Worm (Caenorhabditis elegans) whole organism, midembryonic: ENCODE measurements around the gene unc-77.

Source experiments
- flt-1 ChIP-seq: fragments of 200-800 bp; sonication (Bioruptor generic); IDR thresholded peaks from 2 replicates; pipeline ENCODE4 v1.3.6; 2022; ENCODE audit warnings: missing genetic modification characterization, missing compliant biosample characterization
- klf-2 ChIP-seq: fragments of 200-800 bp; sonication (Bioruptor generic); conservative IDR thresholded peaks from 2 replicates; pipeline ENCODE4 v1.3.6; 2022; ENCODE audit warnings: missing genetic modification reagents, missing genetic modification characterization, missing compliant biosample characterization
- tab-1 ChIP-seq: fragments of 200-800 bp; sonication (Bioruptor generic); IDR thresholded peaks from 2 replicates; pipeline ENCODE4 v1.3.6; 2022; ENCODE audit warnings: missing genetic modification characterization, missing compliant biosample characterization
- ztf-23 ChIP-seq: fragments of 200-800 bp; sonication (Bioruptor generic); IDR thresholded peaks from 2 replicates; pipeline ENCODE4 v1.3.6; 2022; ENCODE audit warnings: missing genetic modification reagents, missing genetic modification characterization, missing compliant biosample characterization

- no peak for TF ChIP-seq klf-2 (GFP tag; lab: Robert Waterston, UW)
- TF ChIP-seq ztf-23 = no peak
- no peak for TF ChIP-seq flt-1 (GFP tag; lab: Robert Waterston, UW)
- no peak for TF ChIP-seq tab-1 (GFP tag; lab: Robert Waterston, UW)
Observed at ce11 chrIV:6185578-6185977, 1.9 kb upstream of the unc-77 start, which contains the start of gene asp-9.
